Worm (Caenorhabditis elegans) whole organism, L4 larva: Measurements from ENCODE around the gene mrpl-1.
A peak's percentile ranks its signal among the peaks of the same experiment; 100 is the strongest.

Experiments
- F10B5.3 ChIP-seq: sonication (generic microtip); optimal IDR thresholded peaks from 2 replicates; lab custom pipeline; 2016; ENCODE audit warnings: mild to moderate bottlenecking, missing genetic modification characterization, missing compliant biosample characterization
- F44E2.7 ChIP-seq: fragments of 200-800 bp; sonication (Bioruptor generic); IDR thresholded peaks from 2 replicates; pipeline ENCODE4 v2.1.2; 2022; ENCODE audit warnings: missing genetic modification characterization, missing compliant biosample characterization
- F49E8.2 ChIP-seq: sonication (generic microtip); optimal IDR thresholded peaks from 2 replicates; lab custom pipeline; 2016; ENCODE audit warnings: missing compliant biosample characterization, mild to moderate bottlenecking, missing genetic modification characterization, borderline replicate concordance
- Y75B8A.6 ChIP-seq: fragments of 200-800 bp; sonication (Bioruptor generic); IDR thresholded peaks from 2 replicates; pipeline ENCODE4 v1.3.6; 2022; ENCODE audit warnings: missing genetic modification reagents, missing genetic modification characterization, missing compliant biosample characterization
- ZK546.5 ChIP-seq, 2 experiments: sonication (generic microtip); optimal IDR thresholded peaks; 2 replicates each; lab custom pipeline; 2017; ENCODE audit warnings: missing biosample characterization in 2 of 2, missing genetic modification characterization in 2 of 2
- aha-1 ChIP-seq: fragments of 150-350 bp; peaks from one replicate; lab custom pipeline; 2014; ENCODE audit warnings: missing biosample characterization, missing genetic modification characterization
- ceh-32 ChIP-seq: sonication (generic microtip); optimal IDR thresholded peaks from 2 replicates; lab custom pipeline; 2016; ENCODE audit warnings: mild to moderate bottlenecking, missing genetic modification characterization, missing compliant biosample characterization; ENCODE audit not compliant: poor library complexity
- ceh-62 ChIP-seq: sonication (generic microtip); optimal IDR thresholded peaks from 2 replicates; lab custom pipeline; 2017; ENCODE audit warnings: missing biosample characterization, missing genetic modification characterization
- ces-1 ChIP-seq: fragments of 150-350 bp; sonication (generic microtip); optimal IDR thresholded peaks from 4 replicates; lab custom pipeline; 2014; ENCODE audit warnings: missing biosample characterization, missing genetic modification reagents, missing genetic modification characterization
- cey-2 ChIP-seq: sonication (generic microtip); optimal IDR thresholded peaks from 3 replicates; lab custom pipeline; 2017; ENCODE audit warnings: missing genetic modification characterization, mild to moderate bottlenecking, missing compliant biosample characterization, antibody characterized with exemption, borderline replicate concordance; ENCODE audit not compliant: insufficient read depth
- dmd-6 ChIP-seq: fragments of 200-800 bp; sonication (Bioruptor generic); IDR thresholded peaks from 2 replicates; pipeline ENCODE4 v1.3.6; 2022; ENCODE audit warnings: missing genetic modification reagents, missing genetic modification characterization, missing compliant biosample characterization
- dmd-8 ChIP-seq: fragments of 200-800 bp; sonication (Bioruptor generic); IDR thresholded peaks from 2 replicates; pipeline ENCODE4 v1.3.6; 2022; ENCODE audit warnings: missing genetic modification characterization, missing compliant biosample characterization
- dve-1 ChIP-seq: sonication (generic microtip); optimal IDR thresholded peaks from 2 replicates; lab custom pipeline; 2017; ENCODE audit warnings: antibody characterized with exemption, mild to moderate bottlenecking, missing genetic modification characterization, missing compliant biosample characterization; ENCODE audit not compliant: insufficient read depth
- egl-27 ChIP-seq: sonication (generic microtip); optimal IDR thresholded peaks from 3 replicates; lab custom pipeline; 2017; ENCODE audit warnings: missing biosample characterization, missing genetic modification reagents, missing genetic modification characterization
- fkh-10 ChIP-seq: fragments of 150-350 bp; optimal IDR thresholded peaks from 2 replicates; lab custom pipeline; 2014; ENCODE audit warnings: missing biosample characterization, missing genetic modification reagents, missing genetic modification characterization
- hif-1 ChIP-seq, 2 experiments: sonication (generic microtip); optimal IDR thresholded peaks; 2 replicates each; lab custom pipeline; 2016 to 2017; ENCODE audit warnings: missing compliant biosample characterization in 2 of 2, missing genetic modification characterization in 2 of 2, missing genetic modification reagents in 2 of 2, missing genotype in 2 of 2, mild to moderate bottlenecking in 1 of 2
- hlh-11 ChIP-seq: fragments of 200-800 bp; sonication (Bioruptor generic); optimal IDR thresholded peaks from 2 replicates; lab custom pipeline; 2018; ENCODE audit warnings: mild to moderate bottlenecking, missing genetic modification characterization, missing compliant biosample characterization
- jun-1 ChIP-seq: fragments of 150-350 bp; optimal IDR thresholded peaks from 2 replicates; lab custom pipeline; 2014; ENCODE audit warnings: missing biosample characterization, missing genetic modification reagents, missing genetic modification characterization
- lim-7 ChIP-seq: fragments of 200-800 bp; sonication (Bioruptor generic); IDR thresholded peaks from 2 replicates; pipeline ENCODE4 v1.3.6; 2022; ENCODE audit warnings: missing genetic modification characterization, missing compliant biosample characterization
- lin-13 ChIP-seq: fragments of 150-350 bp; optimal IDR thresholded peaks from 2 replicates; lab custom pipeline; 2014; ENCODE audit warnings: missing biosample characterization, missing genetic modification reagents, missing genetic modification characterization
- lin-15B ChIP-seq: fragments of 150-350 bp; sonication (generic microtip); optimal IDR thresholded peaks from 3 replicates; lab custom pipeline; 2014; ENCODE audit warnings: missing biosample characterization, missing genetic modification characterization
- lin-29 ChIP-seq: fragments of 200-800 bp; sonication (Bioruptor generic); IDR thresholded peaks from 2 replicates; pipeline ENCODE4 v1.3.6; 2022; ENCODE audit warnings: missing genetic modification reagents, missing genetic modification characterization, missing compliant biosample characterization
- lsy-2 ChIP-seq, 2 experiments: fragments of 150-350 bp in 1 of 2; sonication (generic microtip) in 1 of 2; optimal IDR thresholded peaks; 2 replicates each; lab custom pipeline; 2014 to 2017; ENCODE audit warnings: missing biosample characterization in 2 of 2, missing genetic modification characterization in 2 of 2
- madf-5 ChIP-seq, 2 experiments: fragments of 200-800 bp; sonication (Bioruptor generic); IDR thresholded peaks; 2 replicates each; pipeline ENCODE4 v1.3.6; 2022; ENCODE audit warnings: missing compliant biosample characterization in 2 of 2, missing genetic modification characterization in 2 of 2
- mep-1 ChIP-seq: fragments of 150-350 bp; sonication (generic microtip); optimal IDR thresholded peaks from 3 replicates; lab custom pipeline; 2014; ENCODE audit warnings: missing biosample characterization, missing genetic modification characterization
- mxl-3 ChIP-seq: fragments of 200-800 bp; sonication (Bioruptor generic); optimal IDR thresholded peaks from 2 replicates; lab custom pipeline; 2018; ENCODE audit warnings: mild to moderate bottlenecking, missing genetic modification characterization, missing compliant biosample characterization
- nhr-10 ChIP-seq: fragments of 150-350 bp; optimal IDR thresholded peaks from 2 replicates; lab custom pipeline; 2014; ENCODE audit warnings: missing biosample characterization, missing genetic modification characterization
- nhr-28 ChIP-seq: fragments of 150-350 bp; optimal IDR thresholded peaks from 2 replicates; lab custom pipeline; 2014; ENCODE audit warnings: missing biosample characterization, missing genetic modification characterization
- nhr-76 ChIP-seq: fragments of 150-350 bp; optimal IDR thresholded peaks from 2 replicates; lab custom pipeline; 2014; ENCODE audit warnings: missing biosample characterization, missing genetic modification characterization
- nhr-77 ChIP-seq: fragments of 150-350 bp; optimal IDR thresholded peaks from 2 replicates; lab custom pipeline; 2014; ENCODE audit warnings: missing biosample characterization, missing genetic modification characterization
- saeg-2 ChIP-seq: fragments of 200-800 bp; sonication (Bioruptor generic); IDR thresholded peaks from 2 replicates; pipeline ENCODE4 v1.3.6; 2022; ENCODE audit warnings: missing genetic modification reagents, missing genetic modification characterization, missing compliant biosample characterization
- spr-1 ChIP-seq: sonication (generic microtip); optimal IDR thresholded peaks from 2 replicates; lab custom pipeline; 2016; ENCODE audit warnings: mild to moderate bottlenecking, missing genetic modification characterization, missing compliant biosample characterization
- tra-1 ChIP-seq: fragments of 200-800 bp; sonication (Bioruptor generic); IDR thresholded peaks from 2 replicates; pipeline ENCODE4 v1.3.6; 2022; ENCODE audit warnings: missing genetic modification reagents, missing genetic modification characterization, missing compliant biosample characterization
- unc-62 ChIP-seq, 3 experiments: fragments of 150-350 bp in 1 of 3; sonication (generic microtip); optimal IDR thresholded peaks in 2 of 3; peaks in 1 of 3; 1 replicate in 1 of 3; 2 replicates in 2 of 3; lab custom pipeline; 2014 to 2017; ENCODE audit warnings: missing biosample characterization in 3 of 3, missing genetic modification characterization in 3 of 3, missing genetic modification reagents in 3 of 3, missing genotype in 1 of 3
- vab-7 ChIP-seq: fragments of 200-800 bp; sonication (Bioruptor generic); IDR thresholded peaks from 2 replicates; pipeline ENCODE4 v1.3.6; 2022; ENCODE audit warnings: missing genetic modification reagents, missing genetic modification characterization, missing compliant biosample characterization
- zip-2 ChIP-seq: fragments of 150-350 bp; optimal IDR thresholded peaks from 2 replicates; lab custom pipeline; 2014; ENCODE audit warnings: missing biosample characterization, missing genetic modification characterization
- ztf-7 ChIP-seq: fragments of 150-350 bp; optimal IDR thresholded peaks from 2 replicates; lab custom pipeline; 2014; ENCODE audit warnings: missing biosample characterization, missing genetic modification characterization

Gene mrpl-1

DNA sequence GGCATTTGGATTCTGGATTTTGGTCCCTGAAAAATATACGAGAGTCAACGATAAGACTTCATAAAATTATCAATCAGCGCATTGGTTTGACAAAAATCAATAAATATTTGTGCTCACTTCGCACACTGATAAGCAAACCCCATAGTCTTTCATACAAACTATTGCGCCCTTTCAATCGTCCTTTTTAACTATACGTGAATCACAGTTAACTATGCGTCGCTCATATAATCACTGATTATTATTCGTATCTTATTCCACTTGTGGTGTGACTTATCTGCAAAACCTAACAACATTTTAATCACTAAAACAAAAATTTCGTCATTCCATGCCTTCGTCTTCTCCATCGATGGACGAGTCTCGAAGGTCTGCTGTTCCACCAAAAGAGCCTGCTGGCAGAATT, 1.3 kb upstream of the mrpl-1 start, which contains the start of gene nhr-8 (continued):
- no peak for TF ChIP-seq jun-1
- no peak for TF ChIP-seq F49E8.2 (tag; lab: Kevin White, UChicago)
- no peak for TF ChIP-seq dmd-8 (GFP tag; lab: Robert Waterston, UW)
- peak; percentile 87 for TF ChIP-seq hlh-11
- TF ChIP-seq Y75B8A.6 (GFP tag; lab: Robert Waterston, UW): no peak
- TF ChIP-seq lsy-2 (tag; optimal IDR thresholded peaks at IDR 0.05; lab: Kevin White, UChicago): peak in 1 of 2 experiments; percentile 29
- TF ChIP-seq lin-29 (GFP tag; lab: Robert Waterston, UW): no peak
- TF ChIP-seq hif-1 (tag; optimal IDR thresholded peaks at IDR 0.05; lab: Kevin White, UChicago): no peak
- TF ChIP-seq spr-1: no peak
- TF ChIP-seq nhr-28: peak; percentile 93
- TF ChIP-seq zip-2: no peak
- TF ChIP-seq fkh-10 (GFP tag; lab: Kevin White, UChicago): no peak
- TF ChIP-seq tra-1 (GFP tag; lab: Robert Waterston, UW): peak; percentile 58; the same call in 1 of the 2 replicates
- no peak for TF ChIP-seq aha-1 (tag; lab: Kevin White, UChicago)
- no peak for TF ChIP-seq F44E2.7 (GFP tag; lab: Robert Waterston, UW)
- 0 out of 2 replicates have a peak, but pooled peaks have one; percentile 29 for TF ChIP-seq saeg-2 (GFP tag; lab: Robert Waterston, UW)
- peak; percentile 92 for TF ChIP-seq dmd-6 (GFP tag; lab: Robert Waterston, UW)
- TF ChIP-seq ceh-32 (tag; lab: Kevin White, UChicago): no peak
- no peak for TF ChIP-seq ces-1
- no peak for TF ChIP-seq F10B5.3 (tag; lab: Kevin White, UChicago)
- no peak for TF ChIP-seq vab-7 (GFP tag; lab: Robert Waterston, UW)
- no peak for TF ChIP-seq madf-5 (GFP tag; IDR thresholded peaks at IDR 0.05; lab: Robert Waterston, UW)
- no peak for TF ChIP-seq nhr-76
- no peak for TF ChIP-seq ceh-62 (tag; lab: Kevin White, UChicago)
- TF ChIP-seq lin-13: no peak
- peak; percentile 63 for TF ChIP-seq nhr-77 (tag; lab: Kevin White, UChicago)
- TF ChIP-seq mxl-3 (GFP tag; lab: Kevin White, UChicago): peak; percentile 26
- peak; percentile 2 for TF ChIP-seq ztf-7
- TF ChIP-seq unc-62 (GFP tag; optimal IDR thresholded peaks at IDR 0.05 in 1 of 2; lab: Kevin White, UChicago): no peak
- TF ChIP-seq unc-62 (tag; optimal IDR thresholded peaks at IDR 0.05; lab: Kevin White, UChicago): no peak
- peak; percentile 92 for TF ChIP-seq dve-1 (tag; lab: Kevin White, UChicago)
- TF ChIP-seq lin-15B (tag; lab: Kevin White, UChicago): no peak
- TF ChIP-seq lim-7 (GFP tag; lab: Robert Waterston, UW): no peak
- TF ChIP-seq nhr-10 (tag; lab: Kevin White, UChicago): no peak

ce11 chrIV:7706805-7707204, 2.7 kb downstream of the mrpl-1 start, which contains the start of gene F33D4.4:
Gene F33D4.4 (minus strand): TSS chrIV:7706905.
- TF ChIP-seq nhr-28: peak; percentile 55
- TF ChIP-seq dmd-6 (GFP tag; lab: Robert Waterston, UW): 0 out of 2 replicates have a peak, but pooled peaks have one; percentile 12
- no peak for TF ChIP-seq ZK546.5 (tag; optimal IDR thresholded peaks at IDR 0.05; lab: Kevin White, UChicago)

- no peak for TF ChIP-seq mep-1
- TF ChIP-seq egl-27 (tag; lab: Kevin White, UChicago): no peak
- no peak for TF ChIP-seq nhr-77 (tag; lab: Kevin White, UChicago)
- no peak for TF ChIP-seq cey-2 (tag; lab: Kevin White, UChicago)
Measured at ce11 chrIV:7698320-7698719, 11.2 kb downstream of the mrpl-1 start, which contains the start of gene flp-13. Gene flp-13 (minus strand): TSS chrIV:7698420.
